Fruit fly (Drosophila melanogaster) whole organism, embryonic: ENCODE results near the gene Fmr1.

Source experiments
- Adf1 ChIP-seq: fragments of 200-800 bp; sonication (Bioruptor generic); IDR thresholded peaks from 2 replicates; pipeline ENCODE4 v1.3.6; 2022; ENCODE audit warnings: missing biosample characterization, missing genetic modification characterization
- CG11696 ChIP-seq: fragments of 200-800 bp; sonication (Bioruptor generic); IDR thresholded peaks from 2 replicates; pipeline ENCODE4 v1.3.6; 2022; ENCODE audit warnings: missing biosample characterization, missing genetic modification characterization
- CG12104 ChIP-seq: fragments of 200-800 bp; sonication (Bioruptor generic); optimal IDR thresholded peaks from 3 replicates; lab custom pipeline; 2016; ENCODE audit warnings: missing biosample characterization, missing genetic modification characterization
- CG15479 ChIP-seq: fragments of 200-800 bp; sonication (Bioruptor generic); optimal IDR thresholded peaks from 3 replicates; lab custom pipeline; 2019; ENCODE audit warnings: missing biosample characterization, mild to moderate bottlenecking, missing genetic modification characterization, moderate library complexity
- CG5180 ChIP-seq: fragments of 200-800 bp; sonication (Bioruptor generic); optimal IDR thresholded peaks from 3 replicates; lab custom pipeline; 2017; ENCODE audit warnings: missing biosample characterization, missing genetic modification characterization, mild to moderate bottlenecking, moderate library complexity, missing genetic modification reagents
- CG6813 ChIP-seq: fragments of 200-800 bp; sonication (Bioruptor generic); optimal IDR thresholded peaks from 2 replicates; lab custom pipeline; 2017; ENCODE audit warnings: missing biosample characterization, missing genetic modification characterization, mild to moderate bottlenecking, moderate library complexity, missing genetic modification reagents
- CG7963 ChIP-seq: fragments of 200-800 bp; sonication (Bioruptor generic); IDR thresholded peaks from 3 replicates; pipeline ENCODE4 v1.3.6; 2022; ENCODE audit warnings: missing biosample characterization, missing genetic modification characterization; ENCODE audit not compliant: partially characterized antibody
- CG8765 ChIP-seq: fragments of 200-800 bp; sonication (Bioruptor generic); IDR thresholded peaks from 2 replicates; pipeline ENCODE4 v1.3.6; 2022; ENCODE audit warnings: missing biosample characterization, missing genetic modification characterization
- CG9437 ChIP-seq: fragments of 200-800 bp; sonication (Bioruptor generic); optimal IDR thresholded peaks from 2 replicates; lab custom pipeline; 2018; ENCODE audit warnings: missing biosample characterization, mild to moderate bottlenecking, missing genetic modification characterization
- CG9797 ChIP-seq: fragments of 200-800 bp; sonication (Bioruptor generic); optimal IDR thresholded peaks from 3 replicates; lab custom pipeline; 2018; ENCODE audit warnings: missing biosample characterization, mild to moderate bottlenecking, missing genetic modification characterization
- CG9817 ChIP-seq: fragments of 200-800 bp; sonication (Bioruptor generic); optimal IDR thresholded peaks from 2 replicates; lab custom pipeline; 2018; ENCODE audit warnings: missing biosample characterization, mild to moderate bottlenecking, missing genetic modification characterization, moderate library complexity
- Dip2 ChIP-seq: fragments of 200-800 bp; sonication (Bioruptor generic); IDR thresholded peaks from 2 replicates; pipeline ENCODE4 v1.3.6; 2022; ENCODE audit warnings: missing biosample characterization, missing genetic modification characterization
- Ets97D ChIP-seq: fragments of 200-800 bp; sonication (Bioruptor generic); optimal IDR thresholded peaks from 3 replicates; lab custom pipeline; 2016; ENCODE audit warnings: missing biosample characterization, missing genetic modification characterization
- HLH54F ChIP-seq: fragments of 200-800 bp; sonication (Bioruptor generic); optimal IDR thresholded peaks from 3 replicates; lab custom pipeline; 2016; ENCODE audit warnings: missing biosample characterization, missing genetic modification characterization
- Hmr ChIP-seq: fragments of 200-800 bp; sonication (Bioruptor generic); optimal IDR thresholded peaks from 3 replicates; lab custom pipeline; 2017; ENCODE audit warnings: mild to moderate bottlenecking, missing biosample characterization, missing genetic modification reagents, missing genetic modification characterization
- Hr39 ChIP-seq: fragments of >200 bp; optimal IDR thresholded peaks from 2 replicates; lab custom pipeline; 2017
- Kr ChIP-seq: fragments of 200-800 bp; sonication (Bioruptor generic); optimal IDR thresholded peaks from 2 replicates; lab custom pipeline; 2017; ENCODE audit warnings: missing biosample characterization, mild to moderate bottlenecking, missing genetic modification characterization
- Med ChIP-seq: fragments of 200-800 bp; sonication (Bioruptor generic); peaks from one replicate; lab custom pipeline; 2016; ENCODE audit warnings: missing biosample characterization, missing genetic modification characterization, mild to moderate bottlenecking, inconsistent platforms, moderate library complexity
- Mes4 ChIP-seq: fragments of 200-800 bp; sonication (Bioruptor generic); optimal IDR thresholded peaks from 2 replicates; lab custom pipeline; 2016; ENCODE audit warnings: missing biosample characterization, missing genetic modification characterization
- Sry-β ChIP-seq: fragments of 200-800 bp; sonication (Bioruptor generic); optimal IDR thresholded peaks from 2 replicates; lab custom pipeline; 2018; ENCODE audit warnings: missing biosample characterization, mild to moderate bottlenecking, missing genetic modification characterization, moderate library complexity
- ato ChIP-seq: fragments of 200-800 bp; sonication (Bioruptor generic); IDR thresholded peaks from 2 replicates; pipeline ENCODE4 v1.3.6; 2022; ENCODE audit warnings: missing biosample characterization, missing genetic modification characterization; ENCODE audit not compliant: partially characterized antibody
- az2 ChIP-seq: fragments of 200-800 bp; sonication (Bioruptor generic); optimal IDR thresholded peaks from 3 replicates; lab custom pipeline; 2016; ENCODE audit warnings: missing biosample characterization, missing genetic modification characterization
- bowl ChIP-seq: fragments of 200-800 bp; sonication (Bioruptor generic); IDR thresholded peaks from 2 replicates; pipeline ENCODE4 v1.3.6; 2022; ENCODE audit warnings: missing biosample characterization, missing genetic modification characterization
- disco-r ChIP-seq: fragments of 200-800 bp; sonication (Bioruptor generic); optimal IDR thresholded peaks from 2 replicates; lab custom pipeline; 2016; ENCODE audit warnings: missing biosample characterization, missing genetic modification characterization
- gt ChIP-seq: fragments of 200-800 bp; sonication (Bioruptor generic); IDR thresholded peaks from 2 replicates; pipeline ENCODE4 v1.3.6; 2022; ENCODE audit warnings: missing biosample characterization, missing genetic modification characterization
- hkb ChIP-seq, 2 experiments: fragments of 200-800 bp in 1 of 2; fragments of >200 bp in 1 of 2; sonication (Bioruptor generic) in 1 of 2; IDR thresholded peaks in 1 of 2; optimal IDR thresholded peaks in 1 of 2; 2 replicates each; pipeline versions ENCODE4 v1.3.6 to Lab custom; 2017 to 2022; ENCODE audit warnings: missing biosample characterization in 1 of 2, missing genetic modification characterization in 1 of 2
- hth ChIP-seq: fragments of >200 bp; optimal IDR thresholded peaks from 2 replicates; lab custom pipeline; 2017; ENCODE audit warnings: inconsistent platforms
- ind ChIP-seq: fragments of 200-800 bp; sonication (Bioruptor generic); optimal IDR thresholded peaks from 3 replicates; lab custom pipeline; 2016; ENCODE audit warnings: missing biosample characterization, missing genetic modification characterization
- insv ChIP-seq, 2 experiments: fragments of 200-800 bp; sonication (Bioruptor generic); optimal IDR thresholded peaks; 3 replicates each; lab custom pipeline; 2016 to 2018; ENCODE audit warnings: missing biosample characterization in 2 of 2, missing genetic modification characterization in 2 of 2
- lilli ChIP-seq: fragments of 200-800 bp; sonication (Bioruptor generic); optimal IDR thresholded peaks from 3 replicates; lab custom pipeline; 2016; ENCODE audit warnings: missing biosample characterization, missing genetic modification characterization
- lola ChIP-seq, 3 experiments: fragments of >200 bp in 2 of 3; fragments of 200-800 bp in 1 of 3; sonication (Bioruptor generic) in 1 of 3; optimal IDR thresholded peaks; 2 replicates each; lab custom pipeline; 2017 to 2019; ENCODE audit warnings: missing biosample characterization in 3 of 3, missing genetic modification characterization in 3 of 3, mild to moderate bottlenecking in 1 of 3, moderate library complexity in 1 of 3
- lov ChIP-seq, 2 experiments: fragments of 200-800 bp in 1 of 2; fragments of >200 bp in 1 of 2; sonication (Bioruptor generic) in 1 of 2; IDR thresholded peaks in 1 of 2; optimal IDR thresholded peaks in 1 of 2; 2 replicates in 1 of 2; 3 replicates in 1 of 2; pipeline versions ENCODE4 v1.3.6 to Lab custom; 2017 to 2022; ENCODE audit warnings: missing biosample characterization in 1 of 2, missing genetic modification characterization in 1 of 2
- luna ChIP-seq: fragments of 200-800 bp; sonication (Bioruptor generic); optimal IDR thresholded peaks from 2 replicates; lab custom pipeline; 2016; ENCODE audit warnings: missing biosample characterization, missing genetic modification characterization
- mirr ChIP-seq: fragments of 200-800 bp; sonication (Bioruptor generic); optimal IDR thresholded peaks from 3 replicates; lab custom pipeline; 2018; ENCODE audit warnings: missing biosample characterization, mild to moderate bottlenecking, missing genetic modification characterization
- nerfin-1 ChIP-seq: fragments of 200-800 bp; sonication (Bioruptor generic); optimal IDR thresholded peaks from 3 replicates; lab custom pipeline; 2019; ENCODE audit warnings: missing biosample characterization, mild to moderate bottlenecking, missing genetic modification characterization, moderate library complexity
- nmo ChIP-seq: fragments of 200-800 bp; sonication (Bioruptor generic); optimal IDR thresholded peaks from 2 replicates; lab custom pipeline; 2018; ENCODE audit warnings: missing biosample characterization, mild to moderate bottlenecking, missing genetic modification characterization, moderate library complexity
- pho ChIP-seq: fragments of 200-800 bp; sonication (Bioruptor generic); optimal IDR thresholded peaks from 2 replicates; lab custom pipeline; 2016; ENCODE audit warnings: missing biosample characterization, missing genetic modification characterization
- pros ChIP-seq: fragments of 200-800 bp; sonication (Bioruptor generic); optimal IDR thresholded peaks from 3 replicates; lab custom pipeline; 2019; ENCODE audit warnings: missing biosample characterization, mild to moderate bottlenecking, missing genetic modification characterization, moderate library complexity
- pzg ChIP-seq: fragments of 200-800 bp; sonication (Bioruptor generic); optimal IDR thresholded peaks from 3 replicates; lab custom pipeline; 2018; ENCODE audit warnings: missing biosample characterization, mild to moderate bottlenecking, missing genetic modification characterization, moderate library complexity
- row ChIP-seq: fragments of 200-800 bp; sonication (Bioruptor generic); IDR thresholded peaks from 3 replicates; pipeline ENCODE4 v1.3.6; 2022; ENCODE audit warnings: missing biosample characterization, missing genetic modification characterization
- schlank ChIP-seq: fragments of 200-800 bp; sonication (Bioruptor generic); optimal IDR thresholded peaks from 2 replicates; lab custom pipeline; 2018; ENCODE audit warnings: missing biosample characterization, mild to moderate bottlenecking, missing genetic modification characterization
- sima ChIP-seq: fragments of 200-800 bp; sonication (Bioruptor generic); optimal IDR thresholded peaks from 2 replicates; lab custom pipeline; 2016; ENCODE audit warnings: missing biosample characterization, missing genetic modification characterization
- sr ChIP-seq: fragments of 200-800 bp; sonication (Bioruptor generic); IDR thresholded peaks from 3 replicates; pipeline ENCODE4 v1.3.6; 2022; ENCODE audit warnings: missing biosample characterization, missing genetic modification characterization
- trh ChIP-seq: fragments of 200-800 bp; sonication (Bioruptor generic); optimal IDR thresholded peaks from 2 replicates; lab custom pipeline; 2016; ENCODE audit warnings: missing biosample characterization, missing genetic modification characterization
- ttk ChIP-seq: fragments of 200-800 bp; sonication (Bioruptor generic); IDR thresholded peaks from 2 replicates; pipeline ENCODE4 v2.1.2; 2022; ENCODE audit warnings: missing biosample characterization, missing genetic modification characterization
- vnd ChIP-seq: fragments of 200-800 bp; sonication (Bioruptor generic); IDR thresholded peaks from 3 replicates; pipeline ENCODE4 v1.3.6; 2022; ENCODE audit warnings: missing biosample characterization, missing genetic modification characterization; ENCODE audit not compliant: partially characterized antibody
- vvl ChIP-seq: fragments of 200-800 bp; sonication (Bioruptor generic); IDR thresholded peaks from 2 replicates; pipeline ENCODE4 v1.3.6; 2022; ENCODE audit warnings: missing biosample characterization, missing genetic modification characterization

Fmr1 gene

dm6 chr3R:10134341-10134668 lies 24.4 kb upstream of the Fmr1 start (continued):
- no peak for TF ChIP-seq CG12104 (GFP tag; lab: Kevin White, UChicago)
- TF ChIP-seq hth (lab: Kevin White, UChicago): no peak
- peak; percentile 37 for TF ChIP-seq ind (GFP tag; lab: Kevin White, UChicago)
- no peak for TF ChIP-seq CG5180
- peak; percentile 18 for TF ChIP-seq CG9817 (tag; lab: Kevin White, UChicago)
- peak; percentile 19 for TF ChIP-seq CG9797 (GFP tag; lab: Kevin White, UChicago)
- no peak for TF ChIP-seq luna (GFP tag; lab: Kevin White, UChicago)
- TF ChIP-seq pho (GFP tag; lab: Kevin White, UChicago): peak; percentile 34
- TF ChIP-seq trh (GFP tag; lab: Kevin White, UChicago): no peak
- no peak for TF ChIP-seq Mes4 (GFP tag; lab: Kevin White, UChicago)
- no peak for TF ChIP-seq vnd (GFP tag; lab: Robert Waterston, UW)
- peak; percentile 25 for TF ChIP-seq az2 (GFP tag; lab: Kevin White, UChicago)
- peak; percentile 48 for TF ChIP-seq CG15479 (GFP tag; lab: Kevin White, UChicago)
- TF ChIP-seq mirr: no peak
- no peak for TF ChIP-seq CG11696 (GFP tag; lab: Robert Waterston, UW)
- peak; percentile 68 for TF ChIP-seq Ets97D (GFP tag; lab: Kevin White, UChicago)
- peak; percentile 8; the same call in 1 of the 3 replicates for TF ChIP-seq row (GFP tag; lab: Robert Waterston, UW)
- TF ChIP-seq Dip2 (GFP tag; lab: Robert Waterston, UW): no peak
- TF ChIP-seq ttk (GFP tag; lab: Robert Waterston, UW): no peak

- TF ChIP-seq disco-r (GFP tag; lab: Kevin White, UChicago) (no peak), ato (GFP tag; lab: Robert Waterston, UW) (no peak), Hmr (GFP tag; lab: Kevin White, UChicago) (no peak), vvl (GFP tag; lab: Robert Waterston, UW) (0 out of 2 replicates have a peak, but pooled peaks have one; percentile 10), gt (GFP tag; lab: Robert Waterston, UW) (no peak), lilli (no peak), nerfin-1 (peak; percentile 58), sr (no peak), row (GFP tag; lab: Robert Waterston, UW) (no peak), Med (GFP tag; lab: Kevin White, UChicago) (peak; percentile 33), Hr39 (no peak), lov (optimal IDR thresholded peaks at IDR 0.05; lab: Kevin White, UChicago) (peak; percentile 27), lov (GFP tag; IDR thresholded peaks at IDR 0.05; lab: Robert Waterston, UW) (no peak), CG7963 (GFP tag; lab: Robert Waterston, UW) (no peak), CG6813 (no peak), CG8765 (GFP tag; lab: Robert Waterston, UW) (no peak), Sry-β (GFP tag; lab: Kevin White, UChicago) (no peak), nmo (no peak), CG9437 (GFP tag; lab: Kevin White, UChicago) (peak; percentile 79), schlank (tag; lab: Kevin White, UChicago) (no peak), CG15479 (GFP tag; lab: Kevin White, UChicago) (no peak), Kr (no peak), insv (GFP tag; optimal IDR thresholded peaks at IDR 0.05; lab: Kevin White, UChicago) (peak in 1 of 2 experiments; percentile 15), pzg (GFP tag; lab: Kevin White, UChicago) (no peak), Adf1 (GFP tag; lab: Robert Waterston, UW) (peak; percentile 84), lola (GFP tag; optimal IDR thresholded peaks at IDR 0.05; lab: Kevin White, UChicago) (no peak), pros (GFP tag; lab: Kevin White, UChicago) (peak; percentile 73), sima (no peak), bowl (GFP tag; lab: Robert Waterston, UW) (no peak), HLH54F (GFP tag; lab: Kevin White, UChicago) (no peak), hkb (optimal IDR thresholded peaks at IDR 0.05; lab: Kevin White, UChicago) (no peak), hkb (GFP tag; IDR thresholded peaks at IDR 0.05; lab: Robert Waterston, UW) (no peak)
These were observed 23.8 kb upstream of the Fmr1 start for dm6 chr3R:10133419-10134340.
